Worm (Caenorhabditis elegans) whole organism, L3 larva: ENCODE data around the gene Y42A5A.1.
A peak's percentile ranks its signal among the peaks of the same experiment; 100 is the strongest.

Source experiments
- ZK546.5 ChIP-seq: sonication (generic microtip); optimal IDR thresholded peaks from 2 replicates; lab custom pipeline; 2017; ENCODE audit warnings: missing biosample characterization, missing genetic modification characterization
- aly-2 ChIP-seq: fragments of 150-350 bp; optimal IDR thresholded peaks from 2 replicates; lab custom pipeline; 2014; ENCODE audit warnings: missing biosample characterization, missing genetic modification characterization
- ama-1 ChIP-seq: fragments of 150-350 bp; optimal IDR thresholded peaks from 2 replicates; lab custom pipeline; 2018
- ceh-16 ChIP-seq: sonication (generic microtip); optimal IDR thresholded peaks from 2 replicates; lab custom pipeline; 2017; ENCODE audit warnings: missing biosample characterization, missing genetic modification characterization
- ceh-28 ChIP-seq: fragments of 150-350 bp; optimal IDR thresholded peaks from 2 replicates; lab custom pipeline; 2014; ENCODE audit warnings: missing biosample characterization, missing genetic modification reagents, missing genetic modification characterization
- ceh-82 ChIP-seq: fragments of 150-350 bp; optimal IDR thresholded peaks from 2 replicates; lab custom pipeline; 2014; ENCODE audit warnings: missing biosample characterization, missing genetic modification characterization
- ceh-9 ChIP-seq: sonication (generic microtip); optimal IDR thresholded peaks from 2 replicates; lab custom pipeline; 2018; ENCODE audit warnings: missing biosample characterization, missing genetic modification characterization
- daf-12 ChIP-seq: fragments of 150-350 bp; optimal IDR thresholded peaks from 2 replicates; lab custom pipeline; 2014; ENCODE audit warnings: missing biosample characterization, missing genetic modification reagents, missing genetic modification characterization
- egl-27 ChIP-seq: sonication (generic microtip); optimal IDR thresholded peaks from 4 replicates; lab custom pipeline; 2017; ENCODE audit warnings: missing biosample characterization, missing genetic modification reagents, missing genetic modification characterization
- elt-1 ChIP-seq: fragments of 150-350 bp; optimal IDR thresholded peaks from 2 replicates; lab custom pipeline; 2014; ENCODE audit warnings: missing biosample characterization, missing genetic modification characterization
- elt-2 ChIP-seq: sonication (generic microtip); optimal IDR thresholded peaks from 2 replicates; lab custom pipeline; 2016; ENCODE audit warnings: missing genetic modification reagents, mild to moderate bottlenecking, missing genetic modification characterization, missing compliant biosample characterization
- elt-3 ChIP-seq, 3 experiments: fragments of 150-350 bp in 1 of 3; sonication (generic microtip) in 2 of 3; optimal IDR thresholded peaks; 2 replicates in 2 of 3; 4 replicates in 1 of 3; lab custom pipeline; 2014 to 2017; ENCODE audit warnings: missing biosample characterization in 3 of 3, missing genetic modification characterization in 3 of 3
- fkh-10 ChIP-seq: sonication (generic microtip); optimal IDR thresholded peaks from 2 replicates; lab custom pipeline; 2017; ENCODE audit warnings: missing biosample characterization, missing genetic modification reagents, missing genetic modification characterization
- fos-1 ChIP-seq: fragments of 150-350 bp; optimal IDR thresholded peaks from 2 replicates; lab custom pipeline; 2014; ENCODE audit warnings: missing biosample characterization, missing genetic modification characterization
- hmg-11 ChIP-seq: sonication (generic microtip); optimal IDR thresholded peaks from 2 replicates; lab custom pipeline; 2016; ENCODE audit warnings: missing genetic modification characterization, missing compliant biosample characterization
- lin-15B ChIP-seq: fragments of 150-350 bp; optimal IDR thresholded peaks from 2 replicates; lab custom pipeline; 2014; ENCODE audit warnings: missing biosample characterization, missing genetic modification characterization
- lin-39 ChIP-seq: fragments of 150-350 bp; optimal IDR thresholded peaks from 2 replicates; lab custom pipeline; 2018; ENCODE audit warnings: missing biosample characterization, missing genetic modification reagents, missing genetic modification characterization
- lsy-12 ChIP-seq: sonication (generic microtip); optimal IDR thresholded peaks from 2 replicates; lab custom pipeline; 2016; ENCODE audit warnings: mild to moderate bottlenecking, missing genetic modification characterization, missing compliant biosample characterization
- mdl-1 ChIP-seq: fragments of 150-350 bp; optimal IDR thresholded peaks from 2 replicates; lab custom pipeline; 2014; ENCODE audit warnings: missing biosample characterization, missing genetic modification characterization
- mml-1 ChIP-seq: fragments of 150-350 bp; sonication (generic microtip); optimal IDR thresholded peaks from 3 replicates; lab custom pipeline; 2014; ENCODE audit warnings: missing biosample characterization, missing genetic modification characterization
- nfya-1 ChIP-seq: sonication (generic microtip); optimal IDR thresholded peaks from 2 replicates; lab custom pipeline; 2017; ENCODE audit warnings: missing genetic modification characterization, mild to moderate bottlenecking, missing compliant biosample characterization, antibody characterized with exemption, moderate library complexity; ENCODE audit not compliant: insufficient read depth
- nhr-12 ChIP-seq: fragments of 150-350 bp; optimal IDR thresholded peaks from 2 replicates; lab custom pipeline; 2014; ENCODE audit warnings: missing biosample characterization, missing genetic modification characterization
- nhr-23 ChIP-seq: fragments of 150-350 bp; optimal IDR thresholded peaks from 2 replicates; lab custom pipeline; 2014; ENCODE audit warnings: missing biosample characterization, missing genetic modification reagents, missing genetic modification characterization
- nhr-25 ChIP-seq: sonication (generic microtip); optimal IDR thresholded peaks from 2 replicates; lab custom pipeline; 2017; ENCODE audit warnings: missing biosample characterization, missing genetic modification characterization
- nhr-28 ChIP-seq: fragments of 150-350 bp; optimal IDR thresholded peaks from 2 replicates; lab custom pipeline; 2014; ENCODE audit warnings: missing biosample characterization, missing genetic modification characterization
- nhr-43 ChIP-seq: sonication (generic microtip); optimal IDR thresholded peaks from 2 replicates; lab custom pipeline; 2016; ENCODE audit warnings: mild to moderate bottlenecking, missing genetic modification characterization, missing compliant biosample characterization; ENCODE audit not compliant: poor library complexity, severe bottlenecking
- nhr-67 ChIP-seq: fragments of 150-350 bp; optimal IDR thresholded peaks from 2 replicates; lab custom pipeline; 2014; ENCODE audit warnings: missing biosample characterization, missing genetic modification characterization
- nhr-77 ChIP-seq: fragments of 150-350 bp; optimal IDR thresholded peaks from 2 replicates; lab custom pipeline; 2014; ENCODE audit warnings: missing biosample characterization, missing genetic modification characterization
- pha-4 ChIP-seq: fragments of 150-350 bp; optimal IDR thresholded peaks from 2 replicates; lab custom pipeline; 2014; ENCODE audit warnings: missing biosample characterization, missing genetic modification reagents, missing genetic modification characterization
- pqm-1 ChIP-seq: fragments of 150-350 bp; optimal IDR thresholded peaks from 2 replicates; lab custom pipeline; 2017; ENCODE audit warnings: missing biosample characterization, missing genetic modification characterization, inconsistent platforms
- sea-2 ChIP-seq: fragments of 150-350 bp; sonication (generic microtip); optimal IDR thresholded peaks from 4 replicates; lab custom pipeline; 2014; ENCODE audit warnings: missing biosample characterization, missing genetic modification reagents, missing genetic modification characterization
- skn-1 ChIP-seq: fragments of 150-350 bp; optimal IDR thresholded peaks from 2 replicates; lab custom pipeline; 2014; ENCODE audit warnings: missing biosample characterization, missing genetic modification characterization
- snpc-4 ChIP-seq: fragments of 150-350 bp; optimal IDR thresholded peaks from 2 replicates; lab custom pipeline; 2014; ENCODE audit warnings: missing biosample characterization, missing genetic modification characterization
- tbx-2 ChIP-seq: sonication (generic microtip); optimal IDR thresholded peaks from 2 replicates; lab custom pipeline; 2016; ENCODE audit warnings: mild to moderate bottlenecking, missing genetic modification characterization, missing compliant biosample characterization
- unc-39 ChIP-seq: sonication (generic microtip); optimal IDR thresholded peaks from 4 replicates; lab custom pipeline; 2017; ENCODE audit warnings: missing biosample characterization, missing genetic modification characterization
- unc-62 ChIP-seq: fragments of 150-350 bp; sonication (generic microtip); optimal IDR thresholded peaks from 4 replicates; lab custom pipeline; 2014; ENCODE audit warnings: missing biosample characterization, missing genetic modification reagents, missing genetic modification characterization
- zag-1 ChIP-seq: fragments of 150-350 bp; optimal IDR thresholded peaks from 2 replicates; lab custom pipeline; 2014; ENCODE audit warnings: missing biosample characterization, missing genetic modification characterization
- ztf-4 ChIP-seq: fragments of 150-350 bp; optimal IDR thresholded peaks from 2 replicates; lab custom pipeline; 2014; ENCODE audit warnings: missing biosample characterization, missing genetic modification characterization

Y42A5A.1 gene

DNA sequence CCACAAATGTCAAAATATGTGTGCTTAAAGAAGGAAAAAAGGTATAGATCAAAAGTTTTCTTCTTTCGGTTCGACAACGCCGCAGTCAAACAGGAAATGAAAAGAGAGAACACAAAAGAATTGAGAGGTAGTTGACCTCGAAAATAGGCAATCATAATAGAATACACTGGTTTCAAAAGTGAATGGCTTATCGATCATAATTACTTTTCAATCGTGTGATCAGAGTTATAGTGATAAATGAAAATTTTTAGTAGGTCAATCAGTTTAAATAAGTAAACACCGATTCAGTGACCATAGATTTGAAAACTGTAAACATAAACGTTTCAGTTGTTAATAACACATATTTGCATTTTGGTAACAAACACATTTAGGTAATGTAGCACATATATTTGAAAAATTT is 17.4 kb upstream of the Y42A5A.1 start (continued):
- no peak for TF ChIP-seq nhr-12 (tag; lab: Kevin White, UChicago)
- no peak for TF ChIP-seq nhr-28
- TF ChIP-seq lsy-12 (tag; lab: Kevin White, UChicago): no peak
- no peak for TF ChIP-seq skn-1 (tag; lab: Kevin White, UChicago)
- no peak for TF ChIP-seq nhr-77 (tag; lab: Kevin White, UChicago)
- peak; percentile 47 for TF ChIP-seq pqm-1
- TF ChIP-seq fos-1 (tag; lab: Kevin White, UChicago): no peak
- no peak for TF ChIP-seq ama-1 (lab: Kevin White, UChicago)
- no peak for TF ChIP-seq ceh-16 (tag; lab: Kevin White, UChicago)
- no peak for TF ChIP-seq lin-15B (tag; lab: Kevin White, UChicago)
- TF ChIP-seq daf-12 (tag; lab: Kevin White, UChicago): no peak
- TF ChIP-seq unc-39 (tag; lab: Kevin White, UChicago): no peak
- TF ChIP-seq ceh-9 (tag; lab: Kevin White, UChicago): no peak
- no peak for TF ChIP-seq egl-27 (tag; lab: Kevin White, UChicago)
- no peak for TF ChIP-seq elt-1 (tag; lab: Kevin White, UChicago)
- peak; percentile 66 for TF ChIP-seq ceh-28 (tag; lab: Kevin White, UChicago)
- TF ChIP-seq, all 47 proteins: peak for 7

ce11 chrV:11071453-11071852 is 16.3 kb upstream of the Y42A5A.1 start:
- no peak for TF ChIP-seq nhr-43 (tag; lab: Kevin White, UChicago)
- peak; percentile 20 for TF ChIP-seq ama-1 (lab: Kevin White, UChicago)
- TF ChIP-seq, all 47 proteins: peak for 1

ce11 chrV:11073354-11073753 is 14.4 kb upstream of the Y42A5A.1 start:
- TF ChIP-seq nhr-77 (tag; lab: Kevin White, UChicago) (no peak), lin-39 (tag; lab: Kevin White, UChicago) (no peak), skn-1 (tag; lab: Kevin White, UChicago) (no peak), mdl-1 (tag; lab: Kevin White, UChicago) (no peak), sea-2 (GFP tag; lab: Kevin White, UChicago) (no peak), mml-1 (tag; lab: Kevin White, UChicago) (no peak), hmg-11 (tag; lab: Kevin White, UChicago) (no peak), zag-1 (tag; lab: Kevin White, UChicago) (no peak), lin-15B (tag; lab: Kevin White, UChicago) (no peak), aly-2 (tag; lab: Kevin White, UChicago) (no peak), ztf-4 (tag; lab: Kevin White, UChicago) (no peak), ZK546.5 (tag; lab: Kevin White, UChicago) (no peak), nhr-43 (tag; lab: Kevin White, UChicago) (no peak), egl-27 (tag; lab: Kevin White, UChicago) (no peak), pha-4 (tag; lab: Kevin White, UChicago) (no peak), lsy-12 (tag; lab: Kevin White, UChicago) (no peak), nhr-67 (tag; lab: Kevin White, UChicago) (no peak)

DNA sequence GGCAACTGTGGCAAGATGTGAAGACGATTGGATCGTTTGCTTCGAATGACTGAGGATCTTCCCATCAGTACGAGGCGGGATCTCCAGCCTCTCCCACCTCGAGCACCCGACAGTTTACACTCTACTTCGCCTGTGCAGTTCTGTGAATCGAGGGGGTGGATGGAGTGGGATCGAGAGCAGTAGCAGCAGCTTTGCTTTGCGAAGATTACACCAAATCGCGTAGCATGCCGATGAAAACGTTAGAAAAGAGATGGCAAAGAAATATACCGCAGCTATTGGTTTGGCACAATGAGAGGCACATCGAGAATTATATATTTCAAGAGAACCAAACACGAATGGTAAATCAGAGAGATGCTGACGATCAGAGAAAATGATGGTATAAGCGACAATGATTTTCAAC is 13.3 kb upstream of the Y42A5A.1 start, which contains the start of gene act-3:
Gene act-3 (minus strand): TSS at position 51 of the 400 bp plus-strand sequence.
- TF ChIP-seq nhr-77 (tag; lab: Kevin White, UChicago) (no peak), nhr-67 (tag; lab: Kevin White, UChicago) (no peak), nfya-1 (tag; lab: Kevin White, UChicago) (peak; percentile 40), lin-15B (tag; lab: Kevin White, UChicago) (no peak), pha-4 (tag; lab: Kevin White, UChicago) (peak; percentile 1), lin-39 (tag; lab: Kevin White, UChicago) (peak; percentile 27)

DNA sequence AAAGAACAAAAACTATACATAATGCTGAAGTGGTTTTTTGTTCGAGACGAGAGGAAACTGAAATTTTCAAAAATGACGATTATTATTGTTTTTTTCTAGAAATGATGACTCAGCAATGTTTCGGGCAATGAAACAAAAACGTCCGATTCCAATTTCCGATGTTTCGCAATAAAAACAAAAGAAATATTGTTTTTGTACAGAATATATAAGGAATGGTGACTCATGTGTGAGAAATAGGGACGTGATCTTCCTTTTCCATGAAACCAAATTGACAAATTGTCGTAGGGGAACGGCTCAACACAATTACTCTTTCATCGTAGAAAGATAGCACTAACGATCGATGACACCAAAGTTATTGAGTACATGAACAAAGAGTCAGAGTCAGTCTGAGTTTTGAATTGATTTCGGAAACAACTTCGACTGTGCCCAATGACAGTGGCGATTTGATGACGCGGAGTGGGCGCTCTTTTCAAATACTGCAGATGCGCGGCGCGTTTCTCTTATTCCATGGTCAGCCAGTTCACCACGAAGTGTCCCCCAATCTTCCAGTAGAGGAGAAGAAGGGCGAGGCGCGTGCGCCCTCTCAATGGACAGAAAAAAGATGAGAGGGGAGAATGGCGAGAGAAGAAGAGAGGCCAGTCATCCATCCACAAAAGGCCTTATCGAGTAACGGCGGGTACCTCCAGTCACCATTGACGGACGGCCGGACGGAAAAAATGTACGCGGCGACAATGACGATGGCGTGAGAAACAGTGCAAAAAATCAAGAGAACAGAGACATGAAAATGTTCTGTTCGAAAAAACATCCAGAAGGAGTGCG is 12.3 kb upstream of the Y42A5A.1 start:
- no peak for TF ChIP-seq elt-2 (tag; lab: Kevin White, UChicago)
- TF ChIP-seq lin-15B (tag; lab: Kevin White, UChicago): peak; percentile 61
- TF ChIP-seq ama-1 (lab: Kevin White, UChicago): peak; percentile 64
- peak; percentile 23 for TF ChIP-seq mdl-1 (tag; lab: Kevin White, UChicago)
- TF ChIP-seq ceh-82 (tag; lab: Kevin White, UChicago): no peak
- peak; percentile 68 for TF ChIP-seq nhr-25
- TF ChIP-seq zag-1 (tag; lab: Kevin White, UChicago): no peak
- no peak for TF ChIP-seq daf-12 (tag; lab: Kevin White, UChicago)
- no peak for TF ChIP-seq fkh-10 (GFP tag; lab: Kevin White, UChicago)
- TF ChIP-seq lsy-12 (tag; lab: Kevin White, UChicago): no peak
- no peak for TF ChIP-seq mml-1 (tag; lab: Kevin White, UChicago)
- TF ChIP-seq sea-2 (GFP tag; lab: Kevin White, UChicago): no peak
- peak; percentile 78 for TF ChIP-seq nfya-1 (tag; lab: Kevin White, UChicago)
- TF ChIP-seq unc-39 (tag; lab: Kevin White, UChicago): no peak
- no peak for TF ChIP-seq tbx-2 (tag; lab: Kevin White, UChicago)
- peak; percentile 85 for TF ChIP-seq hmg-11 (tag; lab: Kevin White, UChicago)
- TF ChIP-seq nhr-23 (tag; lab: Kevin White, UChicago): peak; percentile 26
- TF ChIP-seq snpc-4 (tag; lab: Kevin White, UChicago): peak; percentile 28
- no peak for TF ChIP-seq nhr-12 (tag; lab: Kevin White, UChicago)
- TF ChIP-seq pha-4 (tag; lab: Kevin White, UChicago): no peak
- no peak for TF ChIP-seq elt-3 (tag; optimal IDR thresholded peaks at IDR 0.05; lab: Kevin White, UChicago)
- TF ChIP-seq unc-62 (GFP tag; lab: Kevin White, UChicago): no peak
